Fruit fly (Drosophila melanogaster) whole organism, embryonic: ENCODE results near the gene Dbx.

Source experiments
- Adf1 ChIP-seq: fragments of 200-800 bp; sonication (Bioruptor generic); IDR thresholded peaks from 2 replicates; pipeline ENCODE4 v1.3.6; 2022; ENCODE audit warnings: missing biosample characterization, missing genetic modification characterization
- BEAF-32 ChIP-seq: fragments of 200-800 bp; sonication (Bioruptor generic); optimal IDR thresholded peaks from 3 replicates; lab custom pipeline; 2017; ENCODE audit warnings: missing biosample characterization, missing genetic modification characterization, mild to moderate bottlenecking, moderate library complexity, missing genetic modification reagents
- Bdp1 ChIP-seq: fragments of 200-800 bp; sonication (Bioruptor generic); optimal IDR thresholded peaks from 3 replicates; lab custom pipeline; 2016; ENCODE audit warnings: missing biosample characterization, missing genetic modification characterization
- CG10321 ChIP-seq: fragments of 200-800 bp; sonication (Bioruptor generic); IDR thresholded peaks from 2 replicates; pipeline ENCODE4 v1.3.6; 2022; ENCODE audit warnings: missing biosample characterization, missing genetic modification characterization
- CG10959 ChIP-seq: fragments of 200-800 bp; sonication (Bioruptor generic); IDR thresholded peaks from 2 replicates; pipeline ENCODE4 v1.3.6; 2022; ENCODE audit warnings: missing biosample characterization, missing genetic modification characterization
- CG12744 ChIP-seq: fragments of 200-800 bp; sonication (Bioruptor generic); optimal IDR thresholded peaks from 2 replicates; lab custom pipeline; 2016; ENCODE audit warnings: missing biosample characterization, missing genetic modification characterization
- CG15073 ChIP-seq: fragments of 200-800 bp; sonication (Bioruptor generic); optimal IDR thresholded peaks from 2 replicates; lab custom pipeline; 2016; ENCODE audit warnings: missing biosample characterization, missing genetic modification characterization
- CG1603 ChIP-seq: fragments of 200-800 bp; sonication (Bioruptor generic); optimal IDR thresholded peaks from 2 replicates; lab custom pipeline; 2019; ENCODE audit warnings: missing biosample characterization, mild to moderate bottlenecking, missing genetic modification characterization, moderate library complexity
- CG18599 ChIP-seq: fragments of 200-800 bp; sonication (Bioruptor generic); optimal IDR thresholded peaks from 3 replicates; lab custom pipeline; 2017; ENCODE audit warnings: missing biosample characterization, missing genetic modification characterization, mild to moderate bottlenecking, moderate library complexity, missing genetic modification reagents
- CG3163 ChIP-seq: fragments of 200-800 bp; sonication (Bioruptor generic); optimal IDR thresholded peaks from 3 replicates; lab custom pipeline; 2016; ENCODE audit warnings: missing biosample characterization, missing genetic modification characterization
- CG32772 ChIP-seq: fragments of 200-800 bp; sonication (Bioruptor generic); IDR thresholded peaks from 2 replicates; pipeline ENCODE4 v1.3.6; 2022; ENCODE audit warnings: missing biosample characterization, missing genetic modification characterization
- CG3407 ChIP-seq: fragments of 200-800 bp; sonication (Bioruptor generic); optimal IDR thresholded peaks from 2 replicates; lab custom pipeline; 2018; ENCODE audit warnings: missing biosample characterization, mild to moderate bottlenecking, missing genetic modification characterization
- CG42726 ChIP-seq: fragments of 200-800 bp; sonication (Bioruptor generic); IDR thresholded peaks from 2 replicates; pipeline ENCODE4 v1.3.6; 2022; ENCODE audit warnings: missing biosample characterization, missing genetic modification characterization; ENCODE audit not compliant: partially characterized antibody
- CG4707 ChIP-seq: fragments of 200-800 bp; sonication (Bioruptor generic); optimal IDR thresholded peaks from 2 replicates; lab custom pipeline; 2018; ENCODE audit warnings: missing biosample characterization, mild to moderate bottlenecking, missing genetic modification characterization, moderate library complexity
- CG6272 ChIP-seq: fragments of 200-800 bp; sonication (Bioruptor generic); IDR thresholded peaks from 2 replicates; pipeline ENCODE4 v1.3.6; 2022; ENCODE audit warnings: missing biosample characterization, missing genetic modification characterization
- CG6765 ChIP-seq: fragments of 200-800 bp; sonication (Bioruptor generic); optimal IDR thresholded peaks from 3 replicates; lab custom pipeline; 2017; ENCODE audit warnings: missing biosample characterization, mild to moderate bottlenecking, missing genetic modification characterization
- CG9817 ChIP-seq: fragments of 200-800 bp; sonication (Bioruptor generic); optimal IDR thresholded peaks from 2 replicates; lab custom pipeline; 2018; ENCODE audit warnings: missing biosample characterization, mild to moderate bottlenecking, missing genetic modification characterization, moderate library complexity
- CTCF ChIP-seq: fragments of 200-800 bp; sonication (Bioruptor generic); optimal IDR thresholded peaks from 2 replicates; lab custom pipeline; 2017; ENCODE audit warnings: missing biosample characterization, mild to moderate bottlenecking, missing genetic modification characterization, moderate library complexity
- CrebB ChIP-seq: fragments of 200-800 bp; sonication (Bioruptor generic); optimal IDR thresholded peaks from 3 replicates; lab custom pipeline; 2018; ENCODE audit warnings: missing biosample characterization, mild to moderate bottlenecking, missing genetic modification characterization
- D ChIP-seq, 2 experiments: fragments of 200-800 bp in 1 of 2; fragments of >200 bp in 1 of 2; sonication (Bioruptor generic) in 1 of 2; optimal IDR thresholded peaks; 2 replicates in 1 of 2; 3 replicates in 1 of 2; lab custom pipeline; 2017; ENCODE audit warnings: mild to moderate bottlenecking in 1 of 2, missing biosample characterization in 1 of 2, missing genetic modification characterization in 1 of 2, missing genetic modification reagents in 1 of 2
- D19A ChIP-seq: fragments of 200-800 bp; optimal IDR thresholded peaks from 3 replicates; lab custom pipeline; 2019; ENCODE audit warnings: missing biosample characterization, mild to moderate bottlenecking, missing genetic modification characterization, moderate library complexity
- Dref ChIP-seq: fragments of 200-800 bp; sonication (Bioruptor generic); IDR thresholded peaks from 2 replicates; pipeline ENCODE4 v1.3.6; 2022; ENCODE audit warnings: missing biosample characterization, missing genetic modification characterization
- Hsf ChIP-seq: fragments of 200-800 bp; sonication (Bioruptor generic); optimal IDR thresholded peaks from 3 replicates; lab custom pipeline; 2016; ENCODE audit warnings: missing biosample characterization, missing genetic modification characterization
- MBD-R2 ChIP-seq: fragments of 200-800 bp; sonication (Bioruptor generic); IDR thresholded peaks from 2 replicates; pipeline ENCODE4 v1.3.6; 2022; ENCODE audit warnings: missing biosample characterization, missing genetic modification characterization
- Neu2 ChIP-seq: fragments of 200-800 bp; sonication (Bioruptor generic); optimal IDR thresholded peaks from 3 replicates; lab custom pipeline; 2016; ENCODE audit warnings: missing biosample characterization, missing genetic modification characterization, borderline replicate concordance
- Oaz ChIP-seq: fragments of 200-800 bp; sonication (Bioruptor generic); IDR thresholded peaks from 2 replicates; pipeline ENCODE4 v1.3.6; 2022; ENCODE audit warnings: missing biosample characterization, missing genetic modification characterization
- PHDP ChIP-seq: fragments of 200-800 bp; sonication (Bioruptor generic); optimal IDR thresholded peaks from 3 replicates; lab custom pipeline; 2018; ENCODE audit warnings: missing biosample characterization, mild to moderate bottlenecking, missing genetic modification characterization, moderate library complexity
- aop ChIP-seq: fragments of 200-800 bp; sonication (Bioruptor generic); IDR thresholded peaks from 2 replicates; pipeline ENCODE4 v1.3.6; 2022; ENCODE audit warnings: missing biosample characterization, missing genetic modification characterization
- chinmo ChIP-seq: fragments of 200-800 bp; sonication (Bioruptor generic); IDR thresholded peaks from 4 replicates; pipeline ENCODE4 v1.3.6; 2022; ENCODE audit warnings: missing biosample characterization, missing genetic modification characterization; ENCODE audit not compliant: partially characterized antibody
- chm ChIP-seq: fragments of 200-800 bp; sonication (Bioruptor generic); IDR thresholded peaks from 2 replicates; pipeline ENCODE4 v1.3.6; 2022; ENCODE audit warnings: missing biosample characterization, missing genetic modification characterization
- chn ChIP-seq: fragments of 200-800 bp; sonication (Bioruptor generic); optimal IDR thresholded peaks from 2 replicates; lab custom pipeline; 2016; ENCODE audit warnings: missing biosample characterization, missing genetic modification characterization
- corto ChIP-seq: fragments of 200-800 bp; sonication (Bioruptor generic); optimal IDR thresholded peaks from 2 replicates; lab custom pipeline; 2016; ENCODE audit warnings: missing biosample characterization, mild to moderate bottlenecking, missing genetic modification characterization, moderate library complexity
- danr ChIP-seq: fragments of 200-800 bp; sonication (Bioruptor generic); IDR thresholded peaks from 2 replicates; pipeline ENCODE4 v1.3.6; 2022; ENCODE audit warnings: missing biosample characterization, missing genetic modification characterization
- dm ChIP-seq: fragments of 200-800 bp; sonication (Bioruptor generic); optimal IDR thresholded peaks from 3 replicates; lab custom pipeline; 2016; ENCODE audit warnings: missing biosample characterization, missing genetic modification characterization
- dmrt11E ChIP-seq: fragments of 200-800 bp; sonication (Bioruptor generic); optimal IDR thresholded peaks from 3 replicates; lab custom pipeline; 2018; ENCODE audit warnings: missing biosample characterization, mild to moderate bottlenecking, missing genetic modification characterization, moderate library complexity
- dmrt99B ChIP-seq: fragments of 200-800 bp; sonication (Bioruptor generic); optimal IDR thresholded peaks from 2 replicates; lab custom pipeline; 2018; ENCODE audit warnings: missing biosample characterization, mild to moderate bottlenecking, missing genetic modification characterization, moderate library complexity
- en ChIP-seq: fragments of 200-800 bp; sonication (Bioruptor generic); optimal IDR thresholded peaks from 2 replicates; lab custom pipeline; 2016; ENCODE audit warnings: missing biosample characterization, missing genetic modification characterization
- ewg ChIP-seq: fragments of 200-800 bp; sonication (Bioruptor generic); optimal IDR thresholded peaks from 3 replicates; lab custom pipeline; 2017; ENCODE audit warnings: mild to moderate bottlenecking, missing biosample characterization, missing genetic modification reagents, missing genetic modification characterization
- gro ChIP-seq: fragments of 200-800 bp; sonication (Bioruptor generic); optimal IDR thresholded peaks from 2 replicates; lab custom pipeline; 2016; ENCODE audit warnings: missing biosample characterization, missing genetic modification characterization
- gt ChIP-seq: fragments of 200-800 bp; sonication (Bioruptor generic); IDR thresholded peaks from 2 replicates; pipeline ENCODE4 v1.3.6; 2022; ENCODE audit warnings: missing biosample characterization, missing genetic modification characterization
- hth ChIP-seq: fragments of >200 bp; optimal IDR thresholded peaks from 2 replicates; lab custom pipeline; 2017; ENCODE audit warnings: inconsistent platforms
- nau ChIP-seq: fragments of 200-800 bp; sonication (Bioruptor generic); optimal IDR thresholded peaks from 3 replicates; lab custom pipeline; 2017; ENCODE audit warnings: missing biosample characterization, mild to moderate bottlenecking, missing genetic modification characterization, missing genetic modification reagents
- pfk ChIP-seq: fragments of 200-800 bp; sonication (Bioruptor generic); optimal IDR thresholded peaks from 2 replicates; lab custom pipeline; 2018; ENCODE audit warnings: missing biosample characterization, mild to moderate bottlenecking, missing genetic modification characterization, moderate library complexity
- pho ChIP-seq: fragments of 200-800 bp; sonication (Bioruptor generic); optimal IDR thresholded peaks from 2 replicates; lab custom pipeline; 2016; ENCODE audit warnings: missing biosample characterization, missing genetic modification characterization
- phol ChIP-seq: fragments of 200-800 bp; sonication (Bioruptor generic); optimal IDR thresholded peaks from 3 replicates; lab custom pipeline; 2018; ENCODE audit warnings: missing biosample characterization, mild to moderate bottlenecking, missing genetic modification characterization, moderate library complexity
- pzg ChIP-seq: fragments of 200-800 bp; sonication (Bioruptor generic); optimal IDR thresholded peaks from 3 replicates; lab custom pipeline; 2018; ENCODE audit warnings: missing biosample characterization, mild to moderate bottlenecking, missing genetic modification characterization, moderate library complexity
- repo ChIP-seq: fragments of 200-800 bp; sonication (Bioruptor generic); optimal IDR thresholded peaks from 2 replicates; lab custom pipeline; 2016; ENCODE audit warnings: missing biosample characterization, missing genetic modification characterization
- row ChIP-seq: fragments of 200-800 bp; sonication (Bioruptor generic); IDR thresholded peaks from 3 replicates; pipeline ENCODE4 v1.3.6; 2022; ENCODE audit warnings: missing biosample characterization, missing genetic modification characterization
- salm ChIP-seq: fragments of 200-800 bp; sonication (Bioruptor generic); optimal IDR thresholded peaks from 2 replicates; lab custom pipeline; 2018; ENCODE audit warnings: missing biosample characterization, mild to moderate bottlenecking, missing genetic modification characterization
- sens ChIP-seq: fragments of 200-800 bp; sonication (Bioruptor generic); peaks from one replicate; lab custom pipeline; 2016; ENCODE audit warnings: missing biosample characterization, missing genetic modification characterization
- slbo ChIP-seq: fragments of 200-800 bp; sonication (Bioruptor generic); IDR thresholded peaks from 2 replicates; pipeline ENCODE4 v1.3.6; 2022; ENCODE audit warnings: missing biosample characterization, missing genetic modification characterization
- slou ChIP-seq: fragments of 200-800 bp; sonication (Bioruptor generic); optimal IDR thresholded peaks from 3 replicates; lab custom pipeline; 2016; ENCODE audit warnings: missing biosample characterization, missing genetic modification characterization

The Dbx gene

dm6 chr3L:1964099-1964498 lies 43.0 kb downstream of the Dbx start, which contains the start of gene mv (continued):
- TF ChIP-seq chn (GFP tag; lab: Kevin White, UChicago) (no peak), repo (no peak), corto (GFP tag; lab: Kevin White, UChicago) (no peak), phol (no peak), chm (no peak), nau (GFP tag; lab: Kevin White, UChicago) (no peak), CTCF (no peak), aop (no peak), CrebB (tag; lab: Kevin White, UChicago) (no peak), PHDP (peak; percentile 8), CG1603 (no peak), CG42726 (GFP tag; lab: Robert Waterston, UW) (no peak), CG3407 (GFP tag; lab: Kevin White, UChicago) (no peak), dmrt99B (tag; lab: Kevin White, UChicago) (no peak), Oaz (no peak), danr (GFP tag; lab: Robert Waterston, UW) (no peak), chinmo (GFP tag; lab: Robert Waterston, UW) (0 out of 4 replicates have a peak, but pooled peaks have one; percentile 68), D19A (tag; lab: Kevin White, UChicago) (no peak), en (no peak), CG3163 (GFP tag; lab: Kevin White, UChicago) (no peak), CG10321 (GFP tag; lab: Robert Waterston, UW) (no peak), Bdp1 (no peak), gro (GFP tag; lab: Kevin White, UChicago) (no peak), BEAF-32 (GFP tag; lab: Kevin White, UChicago) (peak; percentile 27), pzg (GFP tag; lab: Kevin White, UChicago) (peak; percentile 52), hth (lab: Kevin White, UChicago) (no peak), CG10959 (GFP tag; lab: Robert Waterston, UW) (no peak), dm (GFP tag; lab: Kevin White, UChicago) (no peak), CG6272 (GFP tag; lab: Robert Waterston, UW) (no peak), pho (no peak), sens (peak; percentile 48), slou (GFP tag; lab: Kevin White, UChicago) (no peak), salm (tag; lab: Kevin White, UChicago) (no peak), CG12744 (GFP tag; lab: Kevin White, UChicago) (no peak), CG15073 (GFP tag; lab: Kevin White, UChicago) (no peak), slbo (GFP tag; lab: Robert Waterston, UW) (no peak), Dref (GFP tag; lab: Robert Waterston, UW) (peak; percentile 59), Adf1 (GFP tag; lab: Robert Waterston, UW) (no peak), MBD-R2 (GFP tag; lab: Robert Waterston, UW) (peak; percentile 72), Hsf (GFP tag; lab: Kevin White, UChicago) (no peak), gt (GFP tag; lab: Robert Waterston, UW) (no peak), CG9817 (tag; lab: Kevin White, UChicago) (no peak), D (optimal IDR thresholded peaks at IDR 0.05; lab: Kevin White, UChicago) (no peak), D (GFP tag; optimal IDR thresholded peaks at IDR 0.05; lab: Kevin White, UChicago) (no peak), CG6765 (GFP tag; lab: Kevin White, UChicago) (no peak), dmrt11E (no peak), ewg (GFP tag; lab: Kevin White, UChicago) (no peak), CG32772 (GFP tag; lab: Robert Waterston, UW) (no peak), CG18599 (GFP tag; lab: Kevin White, UChicago) (no peak), pfk (GFP tag; lab: Kevin White, UChicago) (no peak), Neu2 (GFP tag; lab: Kevin White, UChicago) (no peak), row (GFP tag; lab: Robert Waterston, UW) (peak; percentile 11; the same call in 1 of the 3 replicates), CG4707 (GFP tag; lab: Kevin White, UChicago) (no peak)
